Fruit fly (Drosophila melanogaster): ENCODE data around the gene Xrp1.

DNA sequence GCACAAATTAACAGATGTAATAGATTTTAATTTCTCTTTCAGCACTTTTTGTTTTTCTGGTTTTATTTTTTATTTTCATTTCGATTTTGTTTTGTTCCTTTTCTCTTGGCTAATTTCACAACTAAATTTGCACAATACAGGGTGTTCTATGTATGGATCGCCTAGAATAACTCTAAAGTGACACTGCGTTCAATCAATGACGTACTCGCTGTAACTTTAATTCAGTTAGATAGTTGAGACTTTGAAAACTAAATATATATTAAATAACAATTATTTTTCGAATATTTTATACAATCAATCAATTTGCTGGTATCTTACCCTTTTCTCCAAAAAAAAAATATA, 9.8 kb downstream of the Xrp1 start:
- TF ChIP-seq CTCF (optimal IDR thresholded peaks at IDR 0.05): no peak
- TF ChIP-seq CG8478 (optimal IDR thresholded peaks at IDR 0.05): no peak

Data from S2 (cell line).